Fruit fly (Drosophila melanogaster): ENCODE measurements around the gene santa-maria.

DNA sequence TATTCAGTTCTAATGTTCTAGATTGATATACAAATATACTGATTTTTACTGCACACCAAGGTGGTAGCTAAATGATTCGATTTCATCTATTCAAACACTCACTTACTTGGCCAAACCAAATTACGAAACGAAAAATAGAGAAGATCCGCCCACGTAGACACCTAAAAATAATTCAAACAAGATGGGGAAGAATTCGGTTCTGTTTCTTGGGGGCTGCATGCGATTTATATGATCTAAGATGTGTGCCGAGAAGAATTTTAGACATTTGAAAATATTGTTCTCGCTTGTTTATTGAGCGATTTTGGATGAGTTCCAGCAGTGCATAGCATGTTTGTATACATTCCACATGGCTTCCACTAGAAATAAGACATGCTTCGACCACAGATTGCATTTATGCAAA lies 43.4 kb downstream of the santa-maria start:
- no peak for TF ChIP-seq CG8478 (optimal IDR thresholded peaks at IDR 0.05)
- no peak for TF ChIP-seq CTCF (optimal IDR thresholded peaks at IDR 0.05)
